Fruit fly (Drosophila melanogaster) S2 (cell line): ENCODE data around the gene CG4537.

Experiments used
- CG8478 ChIP-seq: fragments of >200 bp; optimal IDR thresholded peaks from 2 replicates; lab custom pipeline; 2018
- CTCF ChIP-seq, 2 experiments: fragments of >200 bp; optimal IDR thresholded peaks; 2 replicates each; lab custom pipeline; 2018

Gene CG4537

dm6 chr2L:9907320-9908256, 16.9 kb downstream of the CG4537 start:
- TF ChIP-seq CTCF (optimal IDR thresholded peaks at IDR 0.05; lab: Kevin White, UChicago) (no peak), CG8478 (no peak)

DNA sequence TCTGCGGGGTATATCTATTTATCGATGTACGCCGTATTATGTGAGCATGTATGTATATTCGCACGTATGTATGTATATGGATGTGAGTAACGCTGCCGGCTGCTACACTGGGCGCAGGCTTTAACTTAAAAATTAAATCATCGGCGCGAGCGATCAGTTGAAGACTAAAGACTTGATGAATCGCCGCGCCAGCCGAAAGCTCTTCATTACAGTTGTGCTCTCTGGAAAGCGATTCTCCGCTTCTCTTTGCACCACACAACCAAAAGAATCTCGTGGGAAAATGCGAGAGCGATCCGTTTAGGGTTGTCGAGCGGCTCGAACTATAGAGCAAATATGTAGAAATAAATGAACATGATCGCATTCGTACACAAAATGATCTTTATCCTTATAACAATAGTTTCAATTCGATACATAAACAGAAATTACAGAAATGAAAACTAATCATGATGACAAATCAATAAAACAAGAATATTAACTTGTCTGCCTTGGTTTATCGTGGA, 17.8 kb downstream of the CG4537 start, which contains the start of gene CG13124:
Gene CG13124, minus strand, starts transcription at position 166 of the 500 bp plus-strand sequence.
- no peak for TF ChIP-seq CTCF (optimal IDR thresholded peaks at IDR 0.05; lab: Kevin White, UChicago)
- no peak for TF ChIP-seq CG8478

DNA sequence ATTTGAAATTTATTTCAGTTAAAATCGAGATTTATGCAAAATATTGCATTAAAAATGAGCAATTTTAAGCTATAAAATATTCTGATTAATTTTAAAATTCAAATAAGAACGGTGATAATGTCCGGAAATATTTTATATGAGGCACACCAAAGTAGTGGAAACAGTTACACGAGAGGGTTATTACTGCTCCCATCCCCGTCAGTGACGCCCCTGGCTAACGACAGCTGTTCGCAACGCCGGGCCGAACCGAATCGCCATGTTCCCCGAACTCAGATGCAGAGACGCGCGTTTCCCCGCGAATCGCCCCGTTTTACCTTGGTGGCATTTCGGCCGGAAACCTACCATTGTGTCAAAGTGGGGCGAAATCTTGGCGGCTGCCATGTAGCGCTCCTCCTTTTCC, 21.1 kb downstream of the CG4537 start:
- no peak for TF ChIP-seq CG8478
- TF ChIP-seq CTCF (optimal IDR thresholded peaks at IDR 0.05; lab: Kevin White, UChicago), result no peak

- TF ChIP-seq CTCF (optimal IDR thresholded peaks at IDR 0.05; lab: Kevin White, UChicago) (no peak), CG8478 (no peak)
Observed at dm6 chr2L:9912570-9913260, 22.0 kb downstream of the CG4537 start, which contains the start of the genes Etl1 and Srp54. Gene Etl1 (minus strand): TSS chr2L:9912608. Gene Srp54 (plus strand): TSS chr2L:9912911.

DNA sequence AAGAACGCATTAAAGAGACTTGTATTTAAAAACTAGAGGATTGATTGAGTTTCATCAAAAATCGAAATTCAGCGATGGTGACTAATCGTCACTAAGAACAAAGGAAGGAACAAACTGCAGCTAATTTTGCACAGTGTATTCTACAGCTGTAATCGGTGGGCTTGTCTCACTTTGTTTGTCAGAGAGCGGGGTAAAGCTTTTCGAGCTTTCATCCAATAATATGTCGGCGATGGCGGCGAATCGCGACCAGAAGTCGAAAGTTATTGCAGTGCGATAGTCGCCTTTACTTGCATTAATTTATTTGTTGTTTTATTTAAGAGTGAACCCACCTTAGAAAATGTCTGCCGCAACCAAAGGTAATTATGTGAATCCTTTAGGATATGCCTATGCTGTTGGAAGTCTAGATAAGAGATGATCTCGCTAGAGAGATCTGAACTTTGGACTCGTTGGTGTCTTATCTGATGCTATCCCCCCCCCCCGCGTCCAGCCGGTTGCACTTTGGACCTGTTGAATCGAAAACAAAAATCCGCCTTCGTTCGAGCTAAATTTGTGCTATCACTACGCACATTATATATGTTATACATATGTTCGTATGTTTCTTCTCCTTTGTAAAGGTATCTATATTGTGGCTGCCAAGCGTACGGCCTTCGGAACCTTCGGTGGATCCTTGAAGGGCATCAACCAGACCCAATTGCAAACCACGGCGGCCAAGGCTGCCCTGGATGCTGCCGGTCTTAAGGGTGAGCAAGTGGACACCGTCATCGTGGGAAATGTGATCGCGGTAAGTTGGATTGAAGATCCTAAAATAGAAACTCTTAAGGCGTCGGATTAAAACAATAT, 24.5 kb downstream of the CG4537 start, which contains the start of gene yip2:
Gene yip2, plus strand, starts transcription at position 243 of the 840 bp plus-strand sequence.
- no peak for TF ChIP-seq CG8478
- no peak for TF ChIP-seq CTCF (optimal IDR thresholded peaks at IDR 0.05; lab: Kevin White, UChicago)

dm6 chr2L:9918020-9918959, 27.6 kb downstream of the CG4537 start, which contains the start of the genes CG5885 and CG4598:
Gene CG5885 (minus strand): TSS chr2L:9918330.
Gene CG4598 (plus strand): TSS chr2L:9918618.
- peak in 1 of 2 experiments; percentile 29 for TF ChIP-seq CTCF (optimal IDR thresholded peaks at IDR 0.05; lab: Kevin White, UChicago)
- no peak for TF ChIP-seq CG8478

dm6 chr2L:9919218-9919617, 28.5 kb downstream of the CG4537 start:
- no peak for TF ChIP-seq CG8478
- TF ChIP-seq CTCF (optimal IDR thresholded peaks at IDR 0.05; lab: Kevin White, UChicago), result no peak

DNA sequence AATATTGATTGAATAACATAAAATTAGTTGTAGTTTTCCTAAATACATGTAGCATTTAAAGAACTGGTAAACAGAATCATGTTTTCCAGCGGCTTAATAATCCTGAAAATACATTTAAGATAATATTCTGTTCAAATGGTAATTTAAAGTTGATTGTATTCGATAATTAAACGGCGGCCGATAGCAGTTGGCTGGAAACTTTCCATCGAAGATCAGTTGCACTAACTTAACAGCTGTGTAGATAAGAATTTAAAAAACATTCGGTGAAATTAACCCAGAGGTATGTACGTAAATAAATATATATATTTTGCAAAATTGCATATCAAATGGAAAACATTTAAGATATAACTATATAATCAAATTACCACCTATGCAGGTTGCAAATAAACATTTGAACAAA, 29.3 kb downstream of the CG4537 start, which contains the start of gene CG4594:
Gene CG4594, plus strand, starts transcription at position 212 of the 400 bp plus-strand sequence.
- no peak for TF ChIP-seq CTCF (optimal IDR thresholded peaks at IDR 0.05; lab: Kevin White, UChicago)
- TF ChIP-seq CG8478, result no peak

DNA sequence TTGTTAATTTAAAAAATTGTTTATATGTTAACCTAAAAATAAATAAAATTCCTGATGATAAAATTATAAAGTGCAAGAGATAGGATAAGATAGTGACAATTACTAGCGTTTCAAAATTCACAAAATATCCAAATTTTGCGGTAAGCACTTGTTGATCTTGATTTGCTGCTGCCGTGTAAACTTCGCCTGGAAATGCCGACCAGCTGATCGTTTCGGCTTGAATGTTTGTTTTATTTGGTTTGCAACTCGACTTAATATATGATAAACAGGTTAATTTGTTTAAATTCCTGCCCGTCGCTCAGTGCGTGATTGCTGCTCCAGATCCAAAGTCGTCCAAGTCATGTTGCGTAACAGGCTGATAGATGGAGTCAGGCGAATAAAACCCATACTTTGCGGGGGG, 30.7 kb downstream of the CG4537 start, which contains the start of gene CG4592:
Gene CG4592, plus strand, starts transcription at position 233 of the 400 bp plus-strand sequence.
- no peak for TF ChIP-seq CG8478
- TF ChIP-seq CTCF (optimal IDR thresholded peaks at IDR 0.05; lab: Kevin White, UChicago), result no peak

- TF ChIP-seq CG8478, result no peak
- no peak for TF ChIP-seq CTCF (optimal IDR thresholded peaks at IDR 0.05; lab: Kevin White, UChicago)
Observed at dm6 chr2L:9924765-9925164, 34.1 kb downstream of the CG4537 start, which contains the start of the genes TbCMF46 and CG42366. Gene TbCMF46 (minus strand): TSS chr2L:9924865. Gene CG42366 (plus strand): TSS chr2L:9925161.

- TF ChIP-seq CG8478, result no peak
- no peak for TF ChIP-seq CTCF (optimal IDR thresholded peaks at IDR 0.05; lab: Kevin White, UChicago)
Observed at dm6 chr2L:9930280-9930679, 39.6 kb downstream of the CG4537 start, which contains the start of gene CG42367. Gene CG42367 (plus strand): TSS chr2L:9930580.

DNA sequence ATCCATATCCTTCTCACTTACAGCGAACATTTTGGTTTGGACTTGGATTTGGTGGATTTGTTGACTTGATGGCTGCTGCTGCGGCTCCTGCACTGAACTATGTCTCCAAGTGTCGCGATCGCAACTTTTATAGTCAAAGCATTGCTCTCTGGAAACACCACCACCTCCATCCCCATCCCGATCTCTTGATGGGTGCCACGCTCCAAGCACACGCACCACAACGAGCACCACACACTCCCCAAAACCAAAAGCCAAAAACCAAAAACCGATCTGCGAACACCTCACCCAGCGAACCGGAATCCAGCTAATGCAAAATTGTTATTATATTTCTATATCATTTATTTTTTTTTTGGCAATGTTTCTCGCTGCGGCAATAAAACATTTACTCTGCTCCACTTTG, 42.4 kb downstream of the CG4537 start, which contains the start of gene Cpr30F:
Gene Cpr30F, minus strand, starts transcription at position 101 of the 400 bp plus-strand sequence.
- TF ChIP-seq CG8478 (no peak), CTCF (optimal IDR thresholded peaks at IDR 0.05; lab: Kevin White, UChicago) (no peak)

DNA sequence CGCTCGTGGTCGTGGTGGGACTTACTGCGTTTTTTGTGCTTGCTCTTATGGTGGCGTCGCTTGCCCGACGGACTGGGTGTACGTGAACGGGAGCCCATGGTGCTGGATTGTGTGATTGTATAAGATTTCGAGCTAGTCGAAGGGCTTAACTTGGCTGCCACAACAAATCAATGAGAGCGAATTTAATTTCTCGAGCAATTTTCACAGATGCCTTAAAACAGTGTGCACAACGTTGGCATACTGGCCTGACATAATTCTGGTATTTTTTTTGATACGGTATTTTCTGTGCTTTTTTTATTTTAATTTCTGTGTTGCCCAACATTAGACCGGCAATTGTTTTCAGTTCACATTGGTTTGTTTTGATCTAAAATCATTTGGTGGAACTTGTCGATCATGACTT, 47.2 kb downstream of the CG4537 start, which contains the start of gene Arglu1:
Gene Arglu1, minus strand, starts transcription at position 227 of the 400 bp plus-strand sequence.
- no peak for TF ChIP-seq CG8478
- TF ChIP-seq CTCF (optimal IDR thresholded peaks at IDR 0.05; lab: Kevin White, UChicago), result no peak
